Worm (Caenorhabditis elegans) whole organism, early embryonic: Measurements from ENCODE around the gene ckb-3.

Experiments
- B0310.2 ChIP-seq: sonication (generic microtip); optimal IDR thresholded peaks from 2 replicates; lab custom pipeline; 2016; ENCODE audit warnings: mild to moderate bottlenecking, missing genetic modification characterization, missing compliant biosample characterization
- F13C5.2 ChIP-seq: sonication (generic microtip); optimal IDR thresholded peaks from 2 replicates; lab custom pipeline; 2017; ENCODE audit warnings: mild to moderate bottlenecking, missing genetic modification characterization, inconsistent platforms, missing compliant biosample characterization
- aly-1 ChIP-seq: sonication (generic microtip); optimal IDR thresholded peaks from 2 replicates; lab custom pipeline; 2016; ENCODE audit warnings: missing genetic modification characterization, missing compliant biosample characterization
- ama-1 ChIP-seq: fragments of 150-350 bp; optimal IDR thresholded peaks from 2 replicates; lab custom pipeline; 2014
- ceh-13 ChIP-seq: fragments of 200-800 bp; sonication (Bioruptor generic); optimal IDR thresholded peaks from 2 replicates; lab custom pipeline; 2018; ENCODE audit warnings: mild to moderate bottlenecking, missing genetic modification characterization, missing compliant biosample characterization
- ceh-36 ChIP-seq: sonication (generic microtip); optimal IDR thresholded peaks from 2 replicates; lab custom pipeline; 2016; ENCODE audit warnings: missing genetic modification characterization, inconsistent platforms, missing compliant biosample characterization
- ets-7 ChIP-seq: sonication (generic microtip); optimal IDR thresholded peaks from 2 replicates; lab custom pipeline; 2016; ENCODE audit warnings: missing genotype, missing genetic modification characterization, missing compliant biosample characterization
- flt-1 ChIP-seq: fragments of 200-800 bp; sonication (Bioruptor generic); IDR thresholded peaks from 2 replicates; pipeline ENCODE4 v1.3.6; 2022; ENCODE audit warnings: missing genetic modification characterization, missing compliant biosample characterization
- hmbx-1 ChIP-seq: sonication (generic microtip); optimal IDR thresholded peaks from 2 replicates; lab custom pipeline; 2016; ENCODE audit warnings: mild to moderate bottlenecking, missing genetic modification characterization, missing compliant biosample characterization
- hmg-4 ChIP-seq: fragments of 200-800 bp; sonication (Bioruptor generic); optimal IDR thresholded peaks from 2 replicates; lab custom pipeline; 2018; ENCODE audit warnings: mild to moderate bottlenecking, missing genetic modification characterization, missing compliant biosample characterization
- hnd-1 ChIP-seq: sonication (generic microtip); optimal IDR thresholded peaks from 2 replicates; lab custom pipeline; 2016; ENCODE audit warnings: missing genetic modification characterization, missing compliant biosample characterization
- pes-1 ChIP-seq: fragments of 200-800 bp; sonication (Bioruptor generic); IDR thresholded peaks from 2 replicates; pipeline ENCODE4 v1.3.6; 2022; ENCODE audit warnings: missing genetic modification reagents, missing genetic modification characterization, missing compliant biosample characterization
- scrt-1 ChIP-seq: fragments of 200-800 bp; sonication (Bioruptor generic); IDR thresholded peaks from 2 replicates; pipeline ENCODE4 v1.3.6; 2022; ENCODE audit warnings: missing genetic modification characterization, missing compliant biosample characterization
- sea-1 ChIP-seq: fragments of 200-800 bp; sonication (Bioruptor generic); conservative IDR thresholded peaks from 2 replicates; pipeline ENCODE4 v1.3.6; 2022; ENCODE audit warnings: missing genetic modification characterization, missing compliant biosample characterization
- tbx-11 ChIP-seq: fragments of 200-800 bp; sonication (Bioruptor generic); IDR thresholded peaks from 2 replicates; pipeline ENCODE4 v1.3.6; 2022; ENCODE audit warnings: missing genetic modification characterization, missing compliant biosample characterization
- tbx-37 ChIP-seq: fragments of 200-800 bp; sonication (Bioruptor generic); conservative IDR thresholded peaks from 2 replicates; pipeline ENCODE4 v1.3.6; 2022; ENCODE audit warnings: missing genetic modification reagents, missing genetic modification characterization, missing compliant biosample characterization
- tra-4 ChIP-seq: sonication (generic microtip); optimal IDR thresholded peaks from 2 replicates; lab custom pipeline; 2017; ENCODE audit warnings: missing genetic modification characterization, missing compliant biosample characterization

The ckb-3 gene

DNA sequence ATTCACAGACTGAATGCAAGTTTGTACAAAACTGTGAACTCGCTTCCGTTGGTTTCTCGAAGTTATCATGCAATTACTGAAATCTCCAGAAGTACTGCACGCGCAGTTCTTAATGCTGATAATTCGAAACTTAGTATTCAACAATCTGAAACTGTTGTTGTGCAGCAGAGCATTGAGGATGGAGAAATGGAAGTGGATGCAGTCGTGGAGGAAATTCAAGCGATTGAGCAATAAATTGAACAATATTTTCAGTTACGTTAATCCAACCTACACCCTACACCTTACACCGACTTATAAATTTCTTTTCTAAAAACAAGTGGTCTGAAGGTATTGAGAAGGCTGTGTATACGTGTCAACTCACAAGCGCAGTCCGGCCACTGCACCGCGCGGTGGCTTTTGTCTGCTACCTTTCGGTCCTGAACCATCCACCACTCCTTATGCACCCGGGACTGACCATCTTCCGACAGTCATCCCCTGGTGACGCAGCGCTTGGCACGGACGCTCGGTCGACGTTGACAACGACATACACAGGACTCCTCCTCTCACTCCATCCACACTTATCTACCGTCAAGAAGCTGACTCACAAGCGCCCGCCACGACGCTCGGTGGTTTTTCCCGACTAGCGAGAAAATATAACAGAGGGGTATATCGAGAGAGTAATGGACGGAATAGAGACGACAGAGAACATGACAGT lies 8.1 kb downstream of the ckb-3 start:
- peak; percentile 77 for TF ChIP-seq pes-1 (GFP tag; lab: Robert Waterston, UW)
- TF ChIP-seq tbx-37 (GFP tag; lab: Robert Waterston, UW) = peak; percentile 67
- peak; percentile 70; the same call in 1 of the 2 replicates for TF ChIP-seq sea-1 (GFP tag; lab: Robert Waterston, UW)
- peak; percentile 75 for TF ChIP-seq scrt-1
- peak; percentile 55 for TF ChIP-seq aly-1 (tag; lab: Kevin White, UChicago)
- peak; percentile 71 for TF ChIP-seq B0310.2 (tag; lab: Kevin White, UChicago)
- TF ChIP-seq hmbx-1 (tag; lab: Kevin White, UChicago) = peak; percentile 34
- TF ChIP-seq flt-1 (GFP tag; lab: Robert Waterston, UW) = peak; percentile 41
- TF ChIP-seq F13C5.2 (tag; lab: Kevin White, UChicago) = peak; percentile 47
- peak; percentile 66 for TF ChIP-seq ceh-36 (tag; lab: Kevin White, UChicago)
- peak; percentile 36 for TF ChIP-seq hnd-1 (tag; lab: Kevin White, UChicago)
- peak; percentile 91 for TF ChIP-seq hmg-4

DNA sequence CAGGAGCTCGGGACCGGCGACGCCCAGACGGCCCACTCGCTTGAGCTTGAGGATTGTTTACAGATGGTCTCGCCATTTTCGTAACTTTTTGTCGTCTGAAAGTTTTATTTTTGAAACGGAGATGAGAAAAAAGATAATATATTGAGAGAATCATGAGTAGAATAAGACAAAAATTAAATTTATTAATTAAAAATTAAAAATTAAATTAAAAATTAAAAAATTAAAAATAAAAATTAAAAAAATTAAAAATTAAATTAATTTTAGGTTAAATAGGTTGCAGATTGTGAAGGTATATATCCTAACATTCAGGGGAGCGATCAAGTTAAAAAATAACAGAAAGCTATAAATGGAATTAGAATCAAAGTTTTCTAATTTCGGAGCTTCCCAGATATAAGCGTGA lies 9.0 kb downstream of the ckb-3 start, which contains the start of gene B0284.3:
Gene B0284.3, minus strand, starts transcription at position 101 of the 400 bp plus-strand sequence.
- TF ChIP-seq pes-1 (GFP tag; lab: Robert Waterston, UW) (no peak), hnd-1 (tag; lab: Kevin White, UChicago) (no peak), scrt-1 (no peak), sea-1 (GFP tag; lab: Robert Waterston, UW) (no peak), tra-4 (tag; lab: Kevin White, UChicago) (no peak), ama-1 (lab: Kevin White, UChicago) (no peak), tbx-37 (GFP tag; lab: Robert Waterston, UW) (no peak), B0310.2 (tag; lab: Kevin White, UChicago) (no peak), ceh-13 (GFP tag; lab: Kevin White, UChicago) (no peak), hmbx-1 (tag; lab: Kevin White, UChicago) (no peak), tbx-11 (no peak), aly-1 (tag; lab: Kevin White, UChicago) (no peak), hmg-4 (no peak)

- TF ChIP-seq ceh-13 (GFP tag; lab: Kevin White, UChicago) (no peak), scrt-1 (no peak), F13C5.2 (tag; lab: Kevin White, UChicago) (peak; percentile 11), tbx-11 (no peak)
These were observed 10.2 kb downstream of the ckb-3 start for ce11 chrIII:4380835-4381234.

- TF ChIP-seq hmbx-1 (tag; lab: Kevin White, UChicago) = no peak
- no peak for TF ChIP-seq scrt-1
- TF ChIP-seq tbx-11 = no peak
- TF ChIP-seq sea-1 (GFP tag; lab: Robert Waterston, UW) = no peak
- TF ChIP-seq ama-1 (lab: Kevin White, UChicago) = no peak
- TF ChIP-seq aly-1 (tag; lab: Kevin White, UChicago) = no peak
- TF ChIP-seq hmg-4 = no peak
- TF ChIP-seq B0310.2 (tag; lab: Kevin White, UChicago) = no peak
These were observed 10.7 kb downstream of the ckb-3 start, which contains the start of gene pals-27 for ce11 chrIII:4381343-4381742. TSS of gene pals-27 (plus strand) at chrIII:4381643.

DNA sequence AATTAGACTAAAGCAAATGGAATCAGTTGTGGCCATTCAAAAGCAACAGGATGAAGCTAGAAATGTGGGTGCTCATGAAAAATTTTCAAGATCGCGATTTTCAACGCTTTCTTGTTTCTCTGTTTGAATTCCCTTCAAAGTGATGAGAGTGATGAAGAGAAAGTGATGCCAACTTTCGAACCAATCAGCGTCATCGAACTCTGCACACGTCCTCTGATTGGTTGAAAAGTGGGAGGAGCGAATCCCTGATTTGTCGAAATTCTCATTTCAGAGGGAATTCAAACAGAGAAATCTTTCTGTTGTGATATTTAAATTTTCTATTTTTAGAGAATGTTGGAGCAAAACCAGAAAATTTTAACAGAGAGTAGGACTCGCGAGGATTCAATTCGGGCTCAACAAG lies 11.4 kb downstream of the ckb-3 start:
- TF ChIP-seq tbx-37 (GFP tag; lab: Robert Waterston, UW) = no peak
- no peak for TF ChIP-seq hmg-4
- no peak for TF ChIP-seq aly-1 (tag; lab: Kevin White, UChicago)
- TF ChIP-seq ceh-13 (GFP tag; lab: Kevin White, UChicago) = no peak
- TF ChIP-seq sea-1 (GFP tag; lab: Robert Waterston, UW) = no peak
- TF ChIP-seq scrt-1 = no peak
- no peak for TF ChIP-seq B0310.2 (tag; lab: Kevin White, UChicago)
- no peak for TF ChIP-seq ama-1 (lab: Kevin White, UChicago)
- no peak for TF ChIP-seq hnd-1 (tag; lab: Kevin White, UChicago)
- TF ChIP-seq ceh-36 (tag; lab: Kevin White, UChicago) = no peak
- TF ChIP-seq flt-1 (GFP tag; lab: Robert Waterston, UW) = no peak

DNA sequence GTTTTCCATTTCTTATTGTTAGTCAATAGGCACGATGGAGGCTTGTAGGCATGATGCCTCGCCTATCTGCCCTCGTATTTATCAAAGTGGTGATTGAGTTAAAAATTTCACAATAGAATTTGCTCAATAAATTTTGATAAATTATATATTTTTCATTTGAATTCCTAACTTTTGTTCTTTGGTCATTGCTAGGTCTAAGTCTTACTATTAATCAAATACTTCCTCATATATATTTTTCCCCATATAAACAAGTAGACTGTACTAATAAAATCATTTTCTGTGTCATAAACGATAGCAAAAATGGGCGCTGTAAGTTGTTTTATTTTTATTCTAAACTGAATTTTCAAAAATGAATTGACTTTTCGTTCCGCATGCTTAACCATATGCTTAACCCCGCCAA lies 13.8 kb downstream of the ckb-3 start, which contains the start of gene pals-28:
Gene pals-28, plus strand, starts transcription at position 301 of the 400 bp plus-strand sequence.
- TF ChIP-seq scrt-1 (no peak), ets-7 (tag; lab: Kevin White, UChicago) (no peak), F13C5.2 (tag; lab: Kevin White, UChicago) (no peak), aly-1 (tag; lab: Kevin White, UChicago) (no peak), flt-1 (GFP tag; lab: Robert Waterston, UW) (no peak), ceh-36 (tag; lab: Kevin White, UChicago) (no peak), tbx-11 (no peak), hmg-4 (no peak), ceh-13 (GFP tag; lab: Kevin White, UChicago) (no peak), hmbx-1 (tag; lab: Kevin White, UChicago) (no peak), tra-4 (tag; lab: Kevin White, UChicago) (no peak), B0310.2 (tag; lab: Kevin White, UChicago) (no peak), tbx-37 (GFP tag; lab: Robert Waterston, UW) (no peak), hnd-1 (tag; lab: Kevin White, UChicago) (no peak), ama-1 (lab: Kevin White, UChicago) (no peak), sea-1 (GFP tag; lab: Robert Waterston, UW) (no peak), pes-1 (GFP tag; lab: Robert Waterston, UW) (no peak)

- TF ChIP-seq pes-1 (GFP tag; lab: Robert Waterston, UW) (no peak), B0310.2 (tag; lab: Kevin White, UChicago) (no peak), tra-4 (tag; lab: Kevin White, UChicago) (no peak), sea-1 (GFP tag; lab: Robert Waterston, UW) (no peak), flt-1 (GFP tag; lab: Robert Waterston, UW) (no peak), scrt-1 (no peak), hmg-4 (no peak), ets-7 (tag; lab: Kevin White, UChicago) (no peak), aly-1 (tag; lab: Kevin White, UChicago) (no peak), ceh-36 (tag; lab: Kevin White, UChicago) (no peak), tbx-11 (no peak), F13C5.2 (tag; lab: Kevin White, UChicago) (no peak)
These were observed 19.7 kb downstream of the ckb-3 start for ce11 chrIII:4390421-4390820.
